Worm (Caenorhabditis elegans): ENCODE data around the gene F33C8.2.
A peak's percentile ranks its signal among the peaks of the same experiment; 100 is the strongest.

The F33C8.2 gene

ce11 chrX:14744496-14744895, 23.3 kb downstream of the F33C8.2 start (continued):
- no peak for TF ChIP-seq Y48G9A.11 (GFP tag; IDR thresholded peaks at IDR 0.05)
- no peak for TF ChIP-seq unc-39 (tag; optimal IDR thresholded peaks at IDR 0.05)
- no peak for TF ChIP-seq zfp-3 (GFP tag; conservative IDR thresholded peaks at IDR 0.05)
- TF ChIP-seq arid-1 (GFP tag; conservative IDR thresholded peaks at IDR 0.05), result peak; percentile 43; the same call in 1 of the 2 replicates
- TF ChIP-seq F49E8.2 (tag; optimal IDR thresholded peaks at IDR 0.05; ENCODE audit: borderline replicate concordance), result no peak
- peak; percentile 84 for TF ChIP-seq hlh-11 (tag; optimal IDR thresholded peaks at IDR 0.05)
- no peak for TF ChIP-seq unc-130 (GFP tag; optimal IDR thresholded peaks at IDR 0.05)
- TF ChIP-seq ZK546.5 (tag; optimal IDR thresholded peaks at IDR 0.05), result no peak
- no peak for TF ChIP-seq nhr-111 (GFP tag; optimal IDR thresholded peaks at IDR 0.05)
- TF ChIP-seq tra-1 (GFP tag; IDR thresholded peaks at IDR 0.05), result no peak
- no peak for TF ChIP-seq lin-39 (tag; optimal IDR thresholded peaks at IDR 0.05)
- no peak for TF ChIP-seq T20F7.1 (GFP tag; optimal IDR thresholded peaks at IDR 0.05)
- no peak for TF ChIP-seq mdt-29 (GFP tag; IDR thresholded peaks at IDR 0.05)
- no peak; the same call in 1 of the 2 replicates for TF ChIP-seq pha-4 (GFP tag; IDR thresholded peaks at IDR 0.05)
- no peak for TF ChIP-seq pha-4 (tag; optimal IDR thresholded peaks at IDR 0.05)
- TF ChIP-seq nhr-102 (tag; optimal IDR thresholded peaks at IDR 0.05), result no peak
- no peak for TF ChIP-seq ceh-82 (tag; optimal IDR thresholded peaks at IDR 0.05)
- no peak for TF ChIP-seq Y105C5A.15 (GFP tag; IDR thresholded peaks at IDR 0.05)
- no peak for TF ChIP-seq ceh-62 (tag; optimal IDR thresholded peaks at IDR 0.05)
- no peak for TF ChIP-seq zip-11 (GFP tag; IDR thresholded peaks at IDR 0.05)
- TF ChIP-seq daf-16 (GFP tag; optimal IDR thresholded peaks at IDR 0.05), result peak in 1 of 2 experiments; percentile 39
- peak; percentile 82 for TF ChIP-seq daf-16 (tag; optimal IDR thresholded peaks at IDR 0.05)
- no peak for TF ChIP-seq ceh-44 (GFP tag; IDR thresholded peaks at IDR 0.05)
- peak; percentile 8 for TF ChIP-seq ceh-32 (tag; optimal IDR thresholded peaks at IDR 0.05; ENCODE audit: poor library complexity)
- TF ChIP-seq ceh-20 (GFP tag; IDR thresholded peaks at IDR 0.05), result no peak
- no peak for TF ChIP-seq zfp-2 (tag; optimal IDR thresholded peaks at IDR 0.05)
- TF ChIP-seq tag-97 (GFP tag; IDR thresholded peaks at IDR 0.05), result no peak
- no peak for TF ChIP-seq F10B5.3 (tag; optimal IDR thresholded peaks at IDR 0.05)
- TF ChIP-seq nhr-11 (tag; optimal IDR thresholded peaks at IDR 0.05), result no peak
- TF ChIP-seq snpc-4 (tag; optimal IDR thresholded peaks at IDR 0.05), result no peak
- no peak for TF ChIP-seq nhr-25 (tag; optimal IDR thresholded peaks at IDR 0.05; ENCODE audit: borderline replicate concordance, insufficient read depth)
- TF ChIP-seq saeg-2 (GFP tag; IDR thresholded peaks at IDR 0.05), result no peak
- no peak for TF ChIP-seq nhr-10 (tag; optimal IDR thresholded peaks at IDR 0.05)
- no peak for TF ChIP-seq egl-27 (tag; optimal IDR thresholded peaks at IDR 0.05)
- peak; percentile 41 for TF ChIP-seq nhr-48 (tag; optimal IDR thresholded peaks at IDR 0.05)
- peak; percentile 94 for TF ChIP-seq set-16 (GFP tag; IDR thresholded peaks at IDR 0.05)
- TF ChIP-seq pqm-1 (tag; optimal IDR thresholded peaks at IDR 0.05), result peak; percentile 22
- TF ChIP-seq spr-1 (tag; optimal IDR thresholded peaks at IDR 0.05), result peak; percentile 45
- no peak for TF ChIP-seq ZK337.2 (GFP tag; IDR thresholded peaks at IDR 0.05)
- TF ChIP-seq ceh-28 (tag; optimal IDR thresholded peaks at IDR 0.05), result no peak
- 0 out of 2 replicates have a peak, but pooled peaks have one; percentile 20 for TF ChIP-seq dmd-6 (GFP tag; IDR thresholded peaks at IDR 0.05)
- TF ChIP-seq nhr-41 (GFP tag; IDR thresholded peaks at IDR 0.05), result no peak
- peak; percentile 6 for TF ChIP-seq mes-2 (tag; optimal IDR thresholded peaks at IDR 0.05; ENCODE audit: poor library complexity, severe bottlenecking)
- TF ChIP-seq ama-1 (optimal IDR thresholded peaks at IDR 0.05), result no peak
- no peak for TF ChIP-seq dpl-1 (GFP tag; optimal IDR thresholded peaks at IDR 0.05)
- no peak for TF ChIP-seq nhr-76 (tag; optimal IDR thresholded peaks at IDR 0.05)
- TF ChIP-seq D1046.2 (GFP tag; IDR thresholded peaks at IDR 0.05), result peak; percentile 50; the same call in 1 of the 2 replicates
- TF ChIP-seq lin-15B (tag; optimal IDR thresholded peaks at IDR 0.05), result no peak
- no peak for TF ChIP-seq nhr-237 (tag; optimal IDR thresholded peaks at IDR 0.05)
- peak; percentile 60; the same call in 1 of the 2 replicates for TF ChIP-seq hmg-1.1 (GFP tag; IDR thresholded peaks at IDR 0.05)
- no peak for TF ChIP-seq ctbp-1 (GFP tag; IDR thresholded peaks at IDR 0.05)
- peak in 1 of 2 experiments; percentile 3 for TF ChIP-seq lsy-2 (tag; optimal IDR thresholded peaks at IDR 0.05)
